Worm (Caenorhabditis elegans) whole organism, L4/young adult: ENCODE data around the gene mrps-10.

Experiments used
- W03F9.2 ChIP-seq: fragments of 150-350 bp; optimal IDR thresholded peaks from 2 replicates; lab custom pipeline; 2014; ENCODE audit warnings: missing biosample characterization, missing genetic modification characterization
- dao-5 ChIP-seq: sonication (generic microtip); optimal IDR thresholded peaks from 2 replicates; lab custom pipeline; 2016; ENCODE audit warnings: missing genotype, missing genetic modification characterization, moderate library complexity, missing compliant biosample characterization

DNA sequence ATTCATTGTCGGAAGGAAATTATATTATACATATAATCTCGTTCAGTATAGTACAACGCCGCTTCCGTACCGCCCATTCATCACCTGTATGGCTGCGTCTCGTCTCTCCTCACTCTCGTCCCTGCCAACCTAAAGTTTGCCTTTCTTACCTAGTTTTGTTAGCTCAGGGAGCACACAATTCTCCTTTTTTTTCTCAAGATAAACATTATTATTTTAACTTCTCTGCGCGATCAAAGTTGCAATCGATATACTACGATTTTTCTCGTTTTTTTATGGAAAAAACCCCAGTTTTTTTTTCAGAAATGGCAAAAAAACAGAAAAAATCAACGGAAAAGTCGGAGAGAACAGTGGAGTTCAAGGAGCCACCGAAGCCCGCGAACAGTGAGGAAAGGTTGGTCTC is 8.1 kb downstream of the mrps-10 start, which contains the start of gene epg-3:
- TF ChIP-seq dao-5 (tag; lab: Kevin White, UChicago) (no peak), W03F9.2 (tag; lab: Kevin White, UChicago) (no peak)
